Worm (Caenorhabditis elegans): ENCODE measurements around the gene K07B1.7.

- no peak for TF ChIP-seq scrt-1 (GFP tag; IDR thresholded peaks at IDR 0.05)
- TF ChIP-seq ama-1 (optimal IDR thresholded peaks at IDR 0.05), result no peak
- TF ChIP-seq sea-1 (GFP tag; conservative IDR thresholded peaks at IDR 0.05), result no peak
- no peak for TF ChIP-seq hmg-4 (GFP tag; optimal IDR thresholded peaks at IDR 0.05)
These were observed 29.7 kb upstream of the K07B1.7 start, which contains the start of gene E02C12.19 for ce11 chrV:9376417-9376816.
